Worm (Caenorhabditis elegans): ENCODE measurements around the gene acbp-6.

acbp-6 gene

DNA sequence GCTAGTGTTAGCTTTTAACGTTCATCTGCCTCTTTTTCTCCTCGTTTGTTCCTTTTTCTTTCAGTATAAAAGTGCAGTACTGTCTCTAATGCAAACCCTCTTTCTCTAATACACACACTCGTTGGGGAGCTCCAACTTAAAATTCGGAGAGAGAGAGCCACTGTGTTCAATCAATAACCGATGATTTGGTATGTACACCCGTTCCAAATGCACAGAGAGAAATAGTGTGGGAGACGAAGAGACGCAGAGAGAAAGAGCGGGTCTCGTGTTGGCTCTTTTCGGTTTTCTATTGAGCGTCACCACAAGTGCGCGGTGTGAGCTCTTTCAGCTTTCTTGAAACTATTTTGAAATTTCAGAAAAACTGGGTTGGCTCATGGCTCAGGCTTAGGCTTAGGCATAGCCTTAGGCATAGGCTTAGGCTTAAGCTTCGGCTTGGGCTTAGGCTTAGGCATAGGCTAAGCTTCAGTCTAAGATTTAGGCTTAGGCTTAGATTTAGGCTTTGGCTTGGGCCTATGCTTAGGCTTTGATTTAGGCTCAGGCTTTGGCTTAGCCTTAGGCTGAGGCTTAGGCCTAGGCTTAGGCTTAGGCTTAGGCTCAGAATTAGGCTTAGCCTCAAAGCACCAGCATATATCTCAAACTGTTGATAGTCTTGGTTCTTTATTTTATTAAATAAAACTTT, 49.8 kb downstream of the acbp-6 start:
- TF ChIP-seq pes-1 (GFP tag; IDR thresholded peaks at IDR 0.05) (no peak), ceh-36 (tag; optimal IDR thresholded peaks at IDR 0.05) (peak; percentile 61)

DNA sequence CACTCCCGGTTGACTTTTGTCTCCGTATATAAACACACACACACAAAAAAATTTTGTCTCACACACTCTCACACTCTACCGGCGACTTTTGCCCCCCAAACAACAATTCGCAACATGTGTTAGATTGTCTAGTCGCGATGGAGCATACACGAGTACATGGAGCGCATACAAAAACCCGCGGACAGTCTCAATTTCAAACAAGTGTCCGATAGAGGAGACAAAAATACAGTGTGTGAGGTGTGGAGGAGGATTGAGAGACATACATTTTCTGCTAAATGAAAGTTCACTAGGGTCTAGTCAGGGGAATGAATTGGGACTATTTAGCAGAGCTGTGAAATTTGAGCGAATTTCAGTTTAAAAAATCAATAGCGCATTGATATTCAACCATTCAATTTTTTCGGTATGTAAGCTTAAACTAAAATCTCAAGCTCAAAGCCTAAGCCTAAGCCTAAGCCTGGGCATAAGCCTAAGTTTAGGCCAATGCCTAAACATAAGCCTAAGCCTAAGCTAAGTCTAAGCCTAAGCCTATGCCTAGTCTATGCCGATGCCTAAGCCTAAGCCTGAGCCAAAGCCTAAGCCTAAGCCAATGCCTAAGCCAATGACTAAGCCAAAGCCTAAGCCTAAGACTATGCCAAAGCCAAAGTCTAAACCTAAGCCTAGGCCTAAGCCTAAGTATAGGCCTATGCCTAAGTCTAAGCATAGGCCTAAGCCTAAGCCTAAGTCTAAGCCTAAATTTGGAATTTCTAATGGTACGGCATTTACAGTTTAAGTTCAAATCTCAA, 50.6 kb downstream of the acbp-6 start:
- TF ChIP-seq ceh-36 (tag; optimal IDR thresholded peaks at IDR 0.05) (peak; percentile 79), hnd-1 (tag; optimal IDR thresholded peaks at IDR 0.05) (no peak)
